Worm (Caenorhabditis elegans) whole organism, L1 larva: Measurements from ENCODE around the gene Y37E11AR.7.

Source experiments
- C16A3.4 ChIP-seq: fragments of 150-350 bp; optimal IDR thresholded peaks from 2 replicates; lab custom pipeline; 2014; ENCODE audit warnings: missing biosample characterization, missing genetic modification characterization
- C34B4.2 ChIP-seq: sonication (generic microtip); optimal IDR thresholded peaks from 2 replicates; lab custom pipeline; 2017; ENCODE audit warnings: mild to moderate bottlenecking, missing genetic modification characterization, missing compliant biosample characterization
- F16B12.6 ChIP-seq: fragments of 150-350 bp; optimal IDR thresholded peaks from 2 replicates; lab custom pipeline; 2014; ENCODE audit warnings: missing biosample characterization, missing genetic modification characterization
- alr-1 ChIP-seq: fragments of 200-800 bp; sonication (Bioruptor generic); optimal IDR thresholded peaks from 2 replicates; lab custom pipeline; 2018; ENCODE audit warnings: borderline replicate concordance, mild to moderate bottlenecking, missing genetic modification characterization, missing compliant biosample characterization
- aly-2 ChIP-seq: fragments of 150-350 bp; optimal IDR thresholded peaks from 2 replicates; lab custom pipeline; 2014; ENCODE audit warnings: missing biosample characterization, missing genetic modification characterization
- ama-1 ChIP-seq: fragments of 150-350 bp; optimal IDR thresholded peaks from 2 replicates; lab custom pipeline; 2014
- blmp-1 ChIP-seq: fragments of 150-350 bp; optimal IDR thresholded peaks from 2 replicates; lab custom pipeline; 2014; ENCODE audit warnings: missing biosample characterization, missing genetic modification characterization
- ceh-63 ChIP-seq: fragments of 200-800 bp; sonication (Bioruptor generic); optimal IDR thresholded peaks from 2 replicates; lab custom pipeline; 2018; ENCODE audit warnings: mild to moderate bottlenecking, missing genetic modification characterization, missing compliant biosample characterization
- ceh-8 ChIP-seq: fragments of 200-800 bp; sonication (Bioruptor generic); optimal IDR thresholded peaks from 2 replicates; lab custom pipeline; 2018; ENCODE audit warnings: mild to moderate bottlenecking, missing genetic modification characterization, moderate library complexity, missing compliant biosample characterization
- ceh-82 ChIP-seq, 3 experiments: fragments of 150-350 bp in 1 of 3; sonication (generic microtip) in 2 of 3; optimal IDR thresholded peaks; 2 replicates each; lab custom pipeline; 2014 to 2017; ENCODE audit warnings: missing biosample characterization in 3 of 3, missing genetic modification characterization in 3 of 3
- ceh-88 ChIP-seq: fragments of 200-800 bp; sonication (Bioruptor generic); IDR thresholded peaks from 2 replicates; pipeline ENCODE4 v1.3.6; 2022; ENCODE audit warnings: missing genetic modification characterization, missing compliant biosample characterization
- ceh-90 ChIP-seq: sonication (generic microtip); optimal IDR thresholded peaks from 2 replicates; lab custom pipeline; 2016; ENCODE audit warnings: missing genetic modification characterization, missing compliant biosample characterization
- ces-1 ChIP-seq: fragments of 150-350 bp; optimal IDR thresholded peaks from 2 replicates; lab custom pipeline; 2014; ENCODE audit warnings: missing biosample characterization, missing genetic modification reagents, missing genetic modification characterization
- dsc-1 ChIP-seq: sonication (generic microtip); optimal IDR thresholded peaks from 2 replicates; lab custom pipeline; 2016; ENCODE audit warnings: mild to moderate bottlenecking, missing genetic modification characterization, missing compliant biosample characterization
- egl-13 ChIP-seq: sonication (generic microtip); optimal IDR thresholded peaks from 2 replicates; lab custom pipeline; 2016; ENCODE audit warnings: missing genotype, missing genetic modification reagents, missing genetic modification characterization, missing compliant biosample characterization
- ets-5 ChIP-seq: fragments of 200-800 bp; sonication (Bioruptor generic); IDR thresholded peaks from 2 replicates; pipeline ENCODE4 v1.3.6; 2022; ENCODE audit warnings: missing genetic modification characterization, missing compliant biosample characterization
- fkh-10 ChIP-seq: sonication (generic microtip); optimal IDR thresholded peaks from 2 replicates; lab custom pipeline; 2017; ENCODE audit warnings: missing biosample characterization, missing genetic modification reagents, missing genetic modification characterization
- fkh-4 ChIP-seq: sonication (generic microtip); optimal IDR thresholded peaks from 2 replicates; lab custom pipeline; 2016; ENCODE audit warnings: missing compliant biosample characterization, missing genetic modification characterization, borderline replicate concordance
- fkh-8 ChIP-seq: sonication (generic microtip); optimal IDR thresholded peaks from 2 replicates; lab custom pipeline; 2016; ENCODE audit warnings: mild to moderate bottlenecking, missing genetic modification characterization, missing compliant biosample characterization
- fos-1 ChIP-seq: fragments of 150-350 bp; optimal IDR thresholded peaks from 2 replicates; lab custom pipeline; 2014; ENCODE audit warnings: missing biosample characterization, missing genetic modification characterization
- hlh-17 ChIP-seq: fragments of 200-800 bp; sonication (Bioruptor generic); optimal IDR thresholded peaks from 2 replicates; lab custom pipeline; 2018; ENCODE audit warnings: missing genetic modification characterization, mild to moderate bottlenecking, missing compliant biosample characterization, moderate library complexity, borderline replicate concordance
- hlh-4 ChIP-seq: sonication (generic microtip); optimal IDR thresholded peaks from 2 replicates; lab custom pipeline; 2016; ENCODE audit warnings: mild to moderate bottlenecking, missing genetic modification characterization, missing compliant biosample characterization
- hpl-2 ChIP-seq: fragments of 150-350 bp; optimal IDR thresholded peaks from 2 replicates; lab custom pipeline; 2014; ENCODE audit warnings: missing biosample characterization, missing genetic modification reagents, missing genetic modification characterization
- lin-13 ChIP-seq: fragments of 150-350 bp; optimal IDR thresholded peaks from 2 replicates; lab custom pipeline; 2014; ENCODE audit warnings: missing biosample characterization, missing genetic modification reagents, missing genetic modification characterization
- lin-14 ChIP-seq: fragments of 200-800 bp; sonication (Bioruptor generic); optimal IDR thresholded peaks from 2 replicates; lab custom pipeline; 2018; ENCODE audit warnings: mild to moderate bottlenecking, missing genetic modification characterization, moderate library complexity, missing compliant biosample characterization
- lin-39 ChIP-seq: fragments of 150-350 bp; optimal IDR thresholded peaks from 2 replicates; lab custom pipeline; 2014; ENCODE audit warnings: missing biosample characterization, missing genetic modification reagents, missing genetic modification characterization
- lir-3 ChIP-seq: sonication (generic microtip); optimal IDR thresholded peaks from 2 replicates; lab custom pipeline; 2016; ENCODE audit warnings: mild to moderate bottlenecking, missing genetic modification characterization, moderate library complexity, missing compliant biosample characterization; ENCODE audit not compliant: poor library complexity
- mdl-1 ChIP-seq, 2 experiments: fragments of 150-350 bp; optimal IDR thresholded peaks; 2 replicates each; lab custom pipeline; 2014 to 2017; ENCODE audit warnings: missing biosample characterization in 2 of 2, missing genetic modification characterization in 2 of 2, inconsistent platforms in 1 of 2
- mef-2 ChIP-seq: fragments of 150-350 bp; optimal IDR thresholded peaks from 2 replicates; lab custom pipeline; 2014; ENCODE audit warnings: missing biosample characterization, missing genetic modification characterization
- nhr-12 ChIP-seq: sonication (generic microtip); optimal IDR thresholded peaks from 2 replicates; lab custom pipeline; 2017; ENCODE audit warnings: missing biosample characterization, missing genetic modification characterization
- nhr-20 ChIP-seq: sonication (generic microtip); optimal IDR thresholded peaks from 2 replicates; lab custom pipeline; 2016; ENCODE audit warnings: mild to moderate bottlenecking, missing genetic modification characterization, missing compliant biosample characterization
- nhr-237 ChIP-seq: fragments of 150-350 bp; optimal IDR thresholded peaks from 2 replicates; lab custom pipeline; 2014; ENCODE audit warnings: missing biosample characterization, missing genetic modification characterization
- nhr-28 ChIP-seq: fragments of 150-350 bp; optimal IDR thresholded peaks from 2 replicates; lab custom pipeline; 2014; ENCODE audit warnings: missing biosample characterization, missing genetic modification characterization
- nhr-76 ChIP-seq: sonication (generic microtip); optimal IDR thresholded peaks from 2 replicates; lab custom pipeline; 2017; ENCODE audit warnings: missing biosample characterization, missing genetic modification characterization
- nhr-77 ChIP-seq: fragments of 150-350 bp; optimal IDR thresholded peaks from 2 replicates; lab custom pipeline; 2014; ENCODE audit warnings: missing biosample characterization, missing genetic modification characterization
- nhr-84 ChIP-seq: sonication (generic microtip); optimal IDR thresholded peaks from 2 replicates; lab custom pipeline; 2017; ENCODE audit warnings: missing biosample characterization, missing genetic modification characterization
- nhr-85 ChIP-seq: sonication (generic microtip); peaks from one replicate; lab custom pipeline; 2016; ENCODE audit warnings: missing genetic modification characterization, inconsistent platforms, missing compliant biosample characterization
- pag-3 ChIP-seq: sonication (generic microtip); optimal IDR thresholded peaks from 2 replicates; lab custom pipeline; 2017; ENCODE audit warnings: missing genetic modification characterization, mild to moderate bottlenecking, missing compliant biosample characterization, antibody characterized with exemption, borderline replicate concordance; ENCODE audit not compliant: insufficient read depth
- pax-3 ChIP-seq: fragments of 200-800 bp; sonication (Bioruptor generic); optimal IDR thresholded peaks from 2 replicates; lab custom pipeline; 2018; ENCODE audit warnings: mild to moderate bottlenecking, missing genetic modification characterization, moderate library complexity, missing compliant biosample characterization
- rnt-1 ChIP-seq: sonication (generic microtip); optimal IDR thresholded peaks from 2 replicates; lab custom pipeline; 2016; ENCODE audit warnings: mild to moderate bottlenecking, missing genetic modification characterization, moderate library complexity, missing compliant biosample characterization
- skn-1 ChIP-seq: fragments of 150-350 bp; optimal IDR thresholded peaks from 2 replicates; lab custom pipeline; 2014; ENCODE audit warnings: missing biosample characterization, missing genetic modification characterization
- sox-4 ChIP-seq: sonication (generic microtip); optimal IDR thresholded peaks from 2 replicates; lab custom pipeline; 2016; ENCODE audit warnings: missing genetic modification characterization, missing compliant biosample characterization
- sup-37 ChIP-seq: fragments of 200-800 bp; sonication (Bioruptor generic); optimal IDR thresholded peaks from 2 replicates; lab custom pipeline; 2018; ENCODE audit warnings: mild to moderate bottlenecking, missing genetic modification characterization, missing compliant biosample characterization
- swsn-7 ChIP-seq: sonication (generic microtip); optimal IDR thresholded peaks from 2 replicates; lab custom pipeline; 2016; ENCODE audit warnings: missing genetic modification characterization, missing compliant biosample characterization
- tbx-2 ChIP-seq: sonication (generic microtip); optimal IDR thresholded peaks from 2 replicates; lab custom pipeline; 2016; ENCODE audit warnings: missing genetic modification characterization, missing compliant biosample characterization
- tlp-1 ChIP-seq: fragments of 150-350 bp; optimal IDR thresholded peaks from 2 replicates; lab custom pipeline; 2014; ENCODE audit warnings: missing biosample characterization, missing genetic modification characterization
- unc-130 ChIP-seq: fragments of 150-350 bp; optimal IDR thresholded peaks from 2 replicates; lab custom pipeline; 2017; ENCODE audit warnings: missing biosample characterization, missing genetic modification characterization, inconsistent platforms
- unc-62 ChIP-seq: fragments of 150-350 bp; optimal IDR thresholded peaks from 2 replicates; lab custom pipeline; 2014; ENCODE audit warnings: missing biosample characterization, missing genetic modification reagents, missing genetic modification characterization
- unc-98 ChIP-seq: fragments of 200-800 bp; sonication (Bioruptor generic); IDR thresholded peaks from 2 replicates; pipeline ENCODE4 v1.3.6; 2022; ENCODE audit warnings: missing genetic modification characterization, missing compliant biosample characterization
- vab-15 ChIP-seq: sonication (generic microtip); optimal IDR thresholded peaks from 2 replicates; lab custom pipeline; 2017; ENCODE audit warnings: missing genotype, mild to moderate bottlenecking, missing genetic modification characterization, missing compliant biosample characterization
- zag-1 ChIP-seq: fragments of 150-350 bp; optimal IDR thresholded peaks from 2 replicates; lab custom pipeline; 2014; ENCODE audit warnings: missing biosample characterization, missing genetic modification characterization
- ztf-11 ChIP-seq, 2 experiments: sonication (generic microtip); optimal IDR thresholded peaks; 2 replicates each; lab custom pipeline; 2016 to 2017; ENCODE audit warnings: missing genetic modification characterization in 2 of 2, missing biosample characterization in 1 of 2, missing compliant biosample characterization in 1 of 2

Gene Y37E11AR.7

ce11 chrIV:3755355-3755754 lies at the start of gene Y37E11AR.7:
Gene Y37E11AR.7, minus strand, starts transcription at chrIV:3755455.
- TF ChIP-seq aly-2 (tag; lab: Kevin White, UChicago) (no peak), ceh-82 (tag; optimal IDR thresholded peaks at IDR 0.05; lab: Kevin White, UChicago) (no peak), ztf-11 (tag; optimal IDR thresholded peaks at IDR 0.05; lab: Kevin White, UChicago) (no peak), nhr-237 (tag; lab: Kevin White, UChicago) (no peak), F16B12.6 (no peak), fkh-10 (no peak), nhr-77 (tag; lab: Kevin White, UChicago) (no peak), hlh-4 (no peak), ama-1 (lab: Kevin White, UChicago) (no peak), C16A3.4 (no peak)

DNA sequence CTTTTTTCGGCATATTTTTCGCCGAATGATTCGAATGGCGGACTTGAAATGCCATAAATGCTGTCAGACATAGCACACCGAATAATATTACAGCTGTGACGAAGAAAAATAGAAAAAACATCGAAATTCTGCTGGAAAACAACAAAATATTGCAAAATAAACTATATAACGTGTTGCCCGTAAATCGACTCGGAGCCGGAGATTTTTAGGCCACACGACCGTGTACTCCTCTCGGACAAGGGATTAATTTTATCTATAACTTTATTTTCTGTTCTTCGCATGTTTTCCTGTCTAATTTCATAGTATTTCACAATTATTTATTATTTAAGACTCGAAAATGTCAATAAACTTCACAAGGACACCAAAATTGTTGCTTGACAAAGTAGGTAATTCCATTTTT lies 48.0 kb upstream of the Y37E11AR.7 start, which contains the start of the genes algn-14 and M02B7.2:
algn-14 (minus strand) TSS at position 175 of the 400 bp plus-strand sequence.
M02B7.2 (plus strand) TSS at position 330 of the 400 bp plus-strand sequence.
- TF ChIP-seq hlh-17: no peak
- TF ChIP-seq mdl-1 (tag; optimal IDR thresholded peaks at IDR 0.05; lab: Kevin White, UChicago): no peak
- no peak for TF ChIP-seq nhr-12 (tag; lab: Kevin White, UChicago)
- TF ChIP-seq lin-13 (GFP tag; lab: Kevin White, UChicago): peak; percentile 50
- TF ChIP-seq skn-1 (tag; lab: Kevin White, UChicago): no peak
- no peak for TF ChIP-seq ets-5 (GFP tag; lab: Robert Waterston, UW)
- TF ChIP-seq unc-130: no peak
- peak; percentile 79 for TF ChIP-seq nhr-20
- TF ChIP-seq hpl-2: no peak
- peak; percentile 74 for TF ChIP-seq fkh-8 (tag; lab: Kevin White, UChicago)
- peak; percentile 85 for TF ChIP-seq nhr-85 (tag; lab: Kevin White, UChicago)
- no peak for TF ChIP-seq pag-3
- TF ChIP-seq zag-1 (tag; lab: Kevin White, UChicago): no peak
- TF ChIP-seq lin-14 (GFP tag; lab: Kevin White, UChicago): no peak
- TF ChIP-seq alr-1 (tag; lab: Kevin White, UChicago): no peak
- no peak for TF ChIP-seq mef-2 (tag; lab: Kevin White, UChicago)
- TF ChIP-seq nhr-28 (tag; lab: Kevin White, UChicago): no peak
- no peak for TF ChIP-seq vab-15 (tag; lab: Kevin White, UChicago)
- TF ChIP-seq ceh-88 (GFP tag; lab: Robert Waterston, UW): no peak
- TF ChIP-seq ceh-90 (tag; lab: Kevin White, UChicago): peak; percentile 88
- no peak for TF ChIP-seq ces-1 (GFP tag; lab: Kevin White, UChicago)
- TF ChIP-seq ama-1 (lab: Kevin White, UChicago): no peak
- TF ChIP-seq lin-39 (tag; lab: Kevin White, UChicago): peak; percentile 44
- no peak for TF ChIP-seq tlp-1
- peak; percentile 87 for TF ChIP-seq dsc-1
- TF ChIP-seq ceh-8 (GFP tag; lab: Kevin White, UChicago): no peak
- TF ChIP-seq fkh-4 (tag; lab: Kevin White, UChicago): peak; percentile 90
- peak; percentile 85 for TF ChIP-seq sox-4 (tag; lab: Kevin White, UChicago)
- TF ChIP-seq swsn-7 (tag; lab: Kevin White, UChicago): peak; percentile 78
- no peak for TF ChIP-seq nhr-84 (tag; lab: Kevin White, UChicago)
- no peak for TF ChIP-seq nhr-237 (tag; lab: Kevin White, UChicago)
- TF ChIP-seq unc-62 (GFP tag; lab: Kevin White, UChicago): no peak
- peak; percentile 84 for TF ChIP-seq tbx-2 (tag; lab: Kevin White, UChicago)
- no peak for TF ChIP-seq nhr-76 (tag; lab: Kevin White, UChicago)
- peak; percentile 60 for TF ChIP-seq aly-2 (tag; lab: Kevin White, UChicago)
- TF ChIP-seq sup-37 (GFP tag; lab: Kevin White, UChicago): no peak
- peak; percentile 14 for TF ChIP-seq hlh-4
- TF ChIP-seq lir-3: peak; percentile 93
- TF ChIP-seq egl-13: peak; percentile 75
- TF ChIP-seq pax-3 (tag; lab: Kevin White, UChicago): peak; percentile 79
- no peak for TF ChIP-seq C34B4.2
- TF ChIP-seq ceh-63 (GFP tag; lab: Kevin White, UChicago): no peak
- peak; percentile 96 for TF ChIP-seq rnt-1 (tag; lab: Kevin White, UChicago)
- no peak for TF ChIP-seq blmp-1 (tag; lab: Kevin White, UChicago)
- TF ChIP-seq unc-98 (GFP tag; lab: Robert Waterston, UW): peak; percentile 62; the same call in 1 of the 2 replicates
- TF ChIP-seq fos-1 (tag; lab: Kevin White, UChicago): no peak
- TF ChIP-seq C16A3.4: peak; percentile 27
